Worm (Caenorhabditis elegans) whole organism, midembryonic: ENCODE results near the gene C37E2.3.

Source experiments
- T22C8.4 ChIP-seq: fragments of 200-800 bp; sonication (Bioruptor generic); IDR thresholded peaks from 2 replicates; pipeline ENCODE4 v1.3.6; 2022; ENCODE audit warnings: missing genetic modification characterization, missing compliant biosample characterization
- cog-1 ChIP-seq: sonication (generic microtip); optimal IDR thresholded peaks from 2 replicates; lab custom pipeline; 2016; ENCODE audit warnings: missing genetic modification characterization, missing compliant biosample characterization
- flt-1 ChIP-seq: fragments of 200-800 bp; sonication (Bioruptor generic); IDR thresholded peaks from 2 replicates; pipeline ENCODE4 v1.3.6; 2022; ENCODE audit warnings: missing genetic modification characterization, missing compliant biosample characterization
- klf-2 ChIP-seq: fragments of 200-800 bp; sonication (Bioruptor generic); conservative IDR thresholded peaks from 2 replicates; pipeline ENCODE4 v1.3.6; 2022; ENCODE audit warnings: missing genetic modification reagents, missing genetic modification characterization, missing compliant biosample characterization
- med-1 ChIP-seq: sonication (generic microtip); optimal IDR thresholded peaks from 2 replicates; lab custom pipeline; 2017; ENCODE audit warnings: missing genetic modification characterization, mild to moderate bottlenecking, missing compliant biosample characterization, antibody characterized with exemption, missing genetic modification reagents; ENCODE audit not compliant: insufficient read depth
- tab-1 ChIP-seq: fragments of 200-800 bp; sonication (Bioruptor generic); IDR thresholded peaks from 2 replicates; pipeline ENCODE4 v1.3.6; 2022; ENCODE audit warnings: missing genetic modification characterization, missing compliant biosample characterization
- ztf-23 ChIP-seq: fragments of 200-800 bp; sonication (Bioruptor generic); IDR thresholded peaks from 2 replicates; pipeline ENCODE4 v1.3.6; 2022; ENCODE audit warnings: missing genetic modification reagents, missing genetic modification characterization, missing compliant biosample characterization
- ztf-29 ChIP-seq: fragments of 200-800 bp; sonication (Bioruptor generic); IDR thresholded peaks from 2 replicates; pipeline ENCODE4 v1.3.6; 2022; ENCODE audit warnings: missing genetic modification reagents, missing genetic modification characterization, missing compliant biosample characterization

ce11 chrX:14147400-14147799 is 32.9 kb upstream of the C37E2.3 start, which contains the start of gene akt-2:
- TF ChIP-seq T22C8.4 (GFP tag; lab: Robert Waterston, UW) (no peak), med-1 (no peak), flt-1 (GFP tag; lab: Robert Waterston, UW) (no peak), cog-1 (tag; lab: Kevin White, UChicago) (no peak), ztf-23 (GFP tag; lab: Robert Waterston, UW) (no peak), klf-2 (no peak), ztf-29 (no peak), tab-1 (GFP tag; lab: Robert Waterston, UW) (no peak)
